Worm (Caenorhabditis elegans): ENCODE results near the gene srh-204.

- no peak for TF ChIP-seq ztf-11 (tag; optimal IDR thresholded peaks at IDR 0.05)
- no peak for TF ChIP-seq snpc-4 (tag; optimal IDR thresholded peaks at IDR 0.05)
- TF ChIP-seq sptf-1 (tag; optimal IDR thresholded peaks at IDR 0.05), result no peak
- no peak for TF ChIP-seq unc-62 (GFP tag; optimal IDR thresholded peaks at IDR 0.05)
- TF ChIP-seq ces-1 (GFP tag; optimal IDR thresholded peaks at IDR 0.05), result no peak
- TF ChIP-seq pha-4 (tag; optimal IDR thresholded peaks at IDR 0.05), result no peak
- no peak for TF ChIP-seq nhr-76 (tag; optimal IDR thresholded peaks at IDR 0.05)
- TF ChIP-seq cnd-1 (tag; optimal IDR thresholded peaks at IDR 0.05), result no peak
- TF ChIP-seq blmp-1 (tag; optimal IDR thresholded peaks at IDR 0.05), result no peak
- TF ChIP-seq lsy-2 (tag; optimal IDR thresholded peaks at IDR 0.05), result no peak
Observed at ce11 chrV:4216902-4217301, 23.3 kb downstream of the srh-204 start.

Data from whole organism, mixed stage, embryonic.